Worm (Caenorhabditis elegans) whole organism, L4/young adult: ENCODE results near the gene F38H4.4.

Experiments
- W03F9.2 ChIP-seq: fragments of 150-350 bp; optimal IDR thresholded peaks from 2 replicates; lab custom pipeline; 2014; ENCODE audit warnings: missing biosample characterization, missing genetic modification characterization
- dao-5 ChIP-seq: sonication (generic microtip); optimal IDR thresholded peaks from 2 replicates; lab custom pipeline; 2016; ENCODE audit warnings: missing genotype, missing genetic modification characterization, moderate library complexity, missing compliant biosample characterization
- him-1 ChIP-seq: sonication (generic microtip); optimal IDR thresholded peaks from 2 replicates; lab custom pipeline; 2016; ENCODE audit warnings: missing genotype, missing genetic modification reagents, missing genetic modification characterization, missing compliant biosample characterization

ce11 chrIV:11897710-11898109 is 49.6 kb downstream of the F38H4.4 start:
- TF ChIP-seq him-1 (tag; lab: Kevin White, UChicago) (no peak), W03F9.2 (tag; lab: Kevin White, UChicago) (no peak), dao-5 (tag; lab: Kevin White, UChicago) (no peak)
